Fruit fly (Drosophila melanogaster) whole organism, embryonic: ENCODE results near the gene srp.

ENCODE experiments used
- Abd-B ChIP-seq: fragments of 200-800 bp; sonication (Bioruptor generic); optimal IDR thresholded peaks from 2 replicates; lab custom pipeline; 2018; ENCODE audit warnings: missing biosample characterization, mild to moderate bottlenecking, missing genetic modification characterization, moderate library complexity
- Adf1 ChIP-seq: fragments of 200-800 bp; sonication (Bioruptor generic); IDR thresholded peaks from 2 replicates; pipeline ENCODE4 v1.3.6; 2022; ENCODE audit warnings: missing biosample characterization, missing genetic modification characterization
- Atf3 ChIP-seq: fragments of 200-800 bp; sonication (Bioruptor generic); optimal IDR thresholded peaks from 3 replicates; lab custom pipeline; 2016; ENCODE audit warnings: missing biosample characterization, missing genetic modification characterization
- CG10267 ChIP-seq: fragments of 200-800 bp; sonication (Bioruptor generic); optimal IDR thresholded peaks from 2 replicates; lab custom pipeline; 2018; ENCODE audit warnings: missing biosample characterization, mild to moderate bottlenecking, missing genetic modification characterization, moderate library complexity
- CG10979 ChIP-seq: fragments of 200-800 bp; sonication (Bioruptor generic); optimal IDR thresholded peaks from 2 replicates; lab custom pipeline; 2018; ENCODE audit warnings: missing biosample characterization, mild to moderate bottlenecking, missing genetic modification characterization, moderate library complexity
- CG12104 ChIP-seq: fragments of 200-800 bp; sonication (Bioruptor generic); optimal IDR thresholded peaks from 3 replicates; lab custom pipeline; 2016; ENCODE audit warnings: missing biosample characterization, missing genetic modification characterization
- CG15011 ChIP-seq: fragments of 200-800 bp; sonication (Bioruptor generic); optimal IDR thresholded peaks from 3 replicates; lab custom pipeline; 2018; ENCODE audit warnings: missing biosample characterization, mild to moderate bottlenecking, missing genetic modification characterization
- CG15696 ChIP-seq: fragments of 200-800 bp; sonication (Bioruptor generic); optimal IDR thresholded peaks from 2 replicates; lab custom pipeline; 2019; ENCODE audit warnings: missing biosample characterization, mild to moderate bottlenecking, missing genetic modification characterization, moderate library complexity
- CG17361 ChIP-seq: fragments of 200-800 bp; sonication (Bioruptor generic); IDR thresholded peaks from 3 replicates; pipeline ENCODE4 v1.3.6; 2022; ENCODE audit warnings: missing biosample characterization, missing genetic modification characterization
- CG18764 ChIP-seq: fragments of 200-800 bp; sonication (Bioruptor generic); optimal IDR thresholded peaks from 3 replicates; lab custom pipeline; 2016; ENCODE audit warnings: missing biosample characterization, missing genetic modification characterization
- CG2202 ChIP-seq: fragments of 200-800 bp; sonication (Bioruptor generic); optimal IDR thresholded peaks from 2 replicates; lab custom pipeline; 2018; ENCODE audit warnings: missing biosample characterization, mild to moderate bottlenecking, missing genetic modification characterization
- CG30403 ChIP-seq: fragments of 200-800 bp; sonication (Bioruptor generic); optimal IDR thresholded peaks from 3 replicates; lab custom pipeline; 2016; ENCODE audit warnings: missing biosample characterization, missing genetic modification characterization
- CG33557 ChIP-seq: fragments of 200-800 bp; sonication (Bioruptor generic); optimal IDR thresholded peaks from 2 replicates; lab custom pipeline; 2019; ENCODE audit warnings: missing biosample characterization, mild to moderate bottlenecking, missing genetic modification characterization, moderate library complexity
- CG4328 ChIP-seq: fragments of 200-800 bp; sonication (Bioruptor generic); optimal IDR thresholded peaks from 3 replicates; lab custom pipeline; 2017; ENCODE audit warnings: missing biosample characterization, missing genetic modification reagents, missing genetic modification characterization
- CG6689 ChIP-seq: fragments of 200-800 bp; sonication (Bioruptor generic); IDR thresholded peaks from 2 replicates; pipeline ENCODE4 v1.3.6; 2022; ENCODE audit warnings: missing biosample characterization, missing genetic modification characterization
- CG8765 ChIP-seq: fragments of 200-800 bp; sonication (Bioruptor generic); IDR thresholded peaks from 2 replicates; pipeline ENCODE4 v1.3.6; 2022; ENCODE audit warnings: missing biosample characterization, missing genetic modification characterization
- D19A ChIP-seq: fragments of 200-800 bp; optimal IDR thresholded peaks from 3 replicates; lab custom pipeline; 2019; ENCODE audit warnings: missing biosample characterization, mild to moderate bottlenecking, missing genetic modification characterization, moderate library complexity
- Dip2 ChIP-seq: fragments of 200-800 bp; sonication (Bioruptor generic); IDR thresholded peaks from 2 replicates; pipeline ENCODE4 v1.3.6; 2022; ENCODE audit warnings: missing biosample characterization, missing genetic modification characterization
- Dip3 ChIP-seq: fragments of 200-800 bp; sonication (Bioruptor generic); optimal IDR thresholded peaks from 3 replicates; lab custom pipeline; 2016; ENCODE audit warnings: missing biosample characterization, missing genetic modification characterization
- Jarid2 ChIP-seq: fragments of 200-800 bp; sonication (Bioruptor generic); optimal IDR thresholded peaks from 3 replicates; lab custom pipeline; 2017; ENCODE audit warnings: mild to moderate bottlenecking, missing biosample characterization, missing genetic modification reagents, missing genetic modification characterization
- Lim3 ChIP-seq: fragments of 200-800 bp; sonication (Bioruptor generic); IDR thresholded peaks from 2 replicates; pipeline ENCODE4 v1.3.6; 2022; ENCODE audit warnings: missing biosample characterization, missing genetic modification characterization
- Max ChIP-seq: fragments of 200-800 bp; sonication (Bioruptor generic); optimal IDR thresholded peaks from 2 replicates; lab custom pipeline; 2016; ENCODE audit warnings: missing biosample characterization, mild to moderate bottlenecking, missing genetic modification characterization
- Meics ChIP-seq: fragments of 200-800 bp; sonication (Bioruptor generic); optimal IDR thresholded peaks from 2 replicates; lab custom pipeline; 2017; ENCODE audit warnings: missing biosample characterization, mild to moderate bottlenecking, missing genetic modification characterization
- Mes4 ChIP-seq: fragments of 200-800 bp; sonication (Bioruptor generic); optimal IDR thresholded peaks from 2 replicates; lab custom pipeline; 2016; ENCODE audit warnings: missing biosample characterization, missing genetic modification characterization
- Rx ChIP-seq: fragments of 200-800 bp; sonication (Bioruptor generic); IDR thresholded peaks from 2 replicates; pipeline ENCODE4 v1.3.6; 2022; ENCODE audit warnings: missing biosample characterization, missing genetic modification characterization
- Sin3A ChIP-seq: fragments of >200 bp; optimal IDR thresholded peaks from 2 replicates; lab custom pipeline; 2018
- Sox100B ChIP-seq: fragments of 200-800 bp; sonication (Bioruptor generic); optimal IDR thresholded peaks from 3 replicates; lab custom pipeline; 2018; ENCODE audit warnings: missing biosample characterization, mild to moderate bottlenecking, missing genetic modification characterization
- Stat92E ChIP-seq, 3 experiments: fragments of >200 bp in 2 of 3; fragments of 200-800 bp in 1 of 3; sonication (Bioruptor generic) in 1 of 3; optimal IDR thresholded peaks; 2 replicates each; lab custom pipeline; 2017 to 2019; ENCODE audit warnings: missing biosample characterization in 3 of 3, missing genetic modification characterization in 3 of 3, mild to moderate bottlenecking in 1 of 3, moderate library complexity in 1 of 3
- ato ChIP-seq: fragments of 200-800 bp; sonication (Bioruptor generic); IDR thresholded peaks from 2 replicates; pipeline ENCODE4 v1.3.6; 2022; ENCODE audit warnings: missing biosample characterization, missing genetic modification characterization; ENCODE audit not compliant: partially characterized antibody
- br ChIP-seq: fragments of >200 bp; optimal IDR thresholded peaks from 2 replicates; lab custom pipeline; 2017
- bsh ChIP-seq, 2 experiments: fragments of 200-800 bp; sonication (Bioruptor generic); optimal IDR thresholded peaks; 2 replicates each; lab custom pipeline; 2017 to 2018; ENCODE audit warnings: mild to moderate bottlenecking in 2 of 2, missing biosample characterization in 2 of 2, missing genetic modification characterization in 2 of 2, moderate library complexity in 1 of 2
- dimm ChIP-seq: fragments of 200-800 bp; sonication (Bioruptor generic); IDR thresholded peaks from 2 replicates; pipeline ENCODE4 v1.3.6; 2022; ENCODE audit warnings: missing biosample characterization, missing genetic modification characterization
- fd3F ChIP-seq: fragments of 200-800 bp; sonication (Bioruptor generic); optimal IDR thresholded peaks from 2 replicates; lab custom pipeline; 2018; ENCODE audit warnings: missing biosample characterization, mild to moderate bottlenecking, missing genetic modification characterization, moderate library complexity
- ftz-f1 ChIP-seq: fragments of 200-800 bp; sonication (Bioruptor generic); optimal IDR thresholded peaks from 2 replicates; lab custom pipeline; 2016; ENCODE audit warnings: missing biosample characterization, missing genetic modification characterization
- hbn ChIP-seq: fragments of 200-800 bp; sonication (Bioruptor generic); IDR thresholded peaks from 2 replicates; pipeline ENCODE4 v1.3.6; 2022; ENCODE audit warnings: missing biosample characterization, missing genetic modification characterization; ENCODE audit not compliant: partially characterized antibody
- her ChIP-seq: fragments of 200-800 bp; sonication (Bioruptor generic); optimal IDR thresholded peaks from 2 replicates; lab custom pipeline; 2016; ENCODE audit warnings: missing biosample characterization, missing genetic modification characterization
- kah ChIP-seq: fragments of 200-800 bp; sonication (Bioruptor generic); optimal IDR thresholded peaks from 2 replicates; lab custom pipeline; 2018; ENCODE audit warnings: missing biosample characterization, mild to moderate bottlenecking, missing genetic modification characterization
- mam ChIP-seq: fragments of 200-800 bp; sonication (Bioruptor generic); optimal IDR thresholded peaks from 3 replicates; lab custom pipeline; 2016; ENCODE audit warnings: missing biosample characterization, missing genetic modification characterization
- nom ChIP-seq: fragments of 200-800 bp; sonication (Bioruptor generic); optimal IDR thresholded peaks from 2 replicates; lab custom pipeline; 2017; ENCODE audit warnings: missing biosample characterization, missing genetic modification characterization, mild to moderate bottlenecking, moderate library complexity, missing genetic modification reagents
- otp ChIP-seq: fragments of 200-800 bp; sonication (Bioruptor generic); IDR thresholded peaks from 3 replicates; pipeline ENCODE4, ENCODE4 v1.3.6; 2022; ENCODE audit warnings: missing biosample characterization, missing genetic modification characterization
- pb ChIP-seq: fragments of 200-800 bp; sonication (Bioruptor generic); optimal IDR thresholded peaks from 3 replicates; lab custom pipeline; 2016; ENCODE audit warnings: missing biosample characterization, missing genetic modification characterization
- pnt ChIP-seq: fragments of 200-800 bp; sonication (Bioruptor generic); optimal IDR thresholded peaks from 3 replicates; lab custom pipeline; 2016; ENCODE audit warnings: missing biosample characterization, missing genetic modification characterization
- repo ChIP-seq: fragments of 200-800 bp; sonication (Bioruptor generic); optimal IDR thresholded peaks from 2 replicates; lab custom pipeline; 2016; ENCODE audit warnings: missing biosample characterization, missing genetic modification characterization
- stc ChIP-seq: fragments of 200-800 bp; sonication (Bioruptor generic); IDR thresholded peaks from 2 replicates; pipeline ENCODE4 v1.3.6; 2022; ENCODE audit warnings: missing biosample characterization, missing genetic modification characterization
- sug ChIP-seq: fragments of 200-800 bp; optimal IDR thresholded peaks from 2 replicates; lab custom pipeline; 2019; ENCODE audit warnings: missing biosample characterization, mild to moderate bottlenecking, missing genetic modification characterization, moderate library complexity
- tll ChIP-seq, 2 experiments: fragments of 200-800 bp in 1 of 2; fragments of >200 bp in 1 of 2; sonication (Bioruptor generic) in 1 of 2; optimal IDR thresholded peaks; 2 replicates each; lab custom pipeline; 2017 to 2019; ENCODE audit warnings: missing biosample characterization in 2 of 2, missing genetic modification characterization in 2 of 2, mild to moderate bottlenecking in 1 of 2, moderate library complexity in 1 of 2
- tna ChIP-seq: fragments of 200-800 bp; sonication (Bioruptor generic); IDR thresholded peaks from 2 replicates; pipeline ENCODE4 v1.3.6; 2022; ENCODE audit warnings: missing biosample characterization, missing genetic modification characterization; ENCODE audit not compliant: partially characterized antibody
- vvl ChIP-seq: fragments of 200-800 bp; sonication (Bioruptor generic); IDR thresholded peaks from 2 replicates; pipeline ENCODE4 v1.3.6; 2022; ENCODE audit warnings: missing biosample characterization, missing genetic modification characterization
- wor ChIP-seq: fragments of 200-800 bp; sonication (Bioruptor generic); IDR thresholded peaks from 2 replicates; pipeline ENCODE4 v1.3.6; 2022; ENCODE audit warnings: missing biosample characterization, missing genetic modification characterization
- yki ChIP-seq: fragments of >200 bp; optimal IDR thresholded peaks from 3 replicates; lab custom pipeline; 2018

The srp gene

DNA sequence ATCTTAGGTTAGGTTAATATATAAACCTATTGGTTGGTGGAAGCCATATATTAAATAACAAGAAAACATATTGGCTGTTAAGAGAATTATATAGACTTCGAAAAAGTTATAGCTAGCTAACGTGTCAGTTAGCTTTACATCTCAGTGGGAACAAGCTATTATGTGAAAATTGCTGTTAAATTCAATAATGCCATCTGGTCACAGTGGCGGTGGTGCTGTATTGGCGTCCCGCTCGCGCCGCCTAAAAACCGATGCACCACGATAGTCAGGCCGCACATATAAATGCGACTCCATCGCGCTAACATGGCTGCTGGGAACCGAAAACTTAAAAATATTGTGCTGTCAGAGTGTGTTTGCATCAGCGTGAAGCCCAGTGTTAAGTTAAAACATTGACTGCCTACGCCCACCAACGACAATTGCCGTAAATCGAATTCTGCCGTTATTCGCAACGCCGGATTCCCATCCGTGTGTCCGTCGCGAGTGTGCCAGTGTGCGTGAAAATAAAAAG is 12.9 kb upstream of the srp start, which contains the start of gene Hel89B (continued):
- TF ChIP-seq CG12104 (no peak), kah (GFP tag; lab: Kevin White, UChicago) (no peak), pnt (GFP tag; lab: Kevin White, UChicago) (peak; percentile 57), Sox100B (GFP tag; lab: Kevin White, UChicago) (no peak), Atf3 (GFP tag; lab: Kevin White, UChicago) (peak; percentile 23), Mes4 (peak; percentile 46), tll (GFP tag; optimal IDR thresholded peaks at IDR 0.05; lab: Kevin White, UChicago) (peak in 1 of 2 experiments; percentile 10), hbn (GFP tag; lab: Robert Waterston, UW) (no peak)

DNA sequence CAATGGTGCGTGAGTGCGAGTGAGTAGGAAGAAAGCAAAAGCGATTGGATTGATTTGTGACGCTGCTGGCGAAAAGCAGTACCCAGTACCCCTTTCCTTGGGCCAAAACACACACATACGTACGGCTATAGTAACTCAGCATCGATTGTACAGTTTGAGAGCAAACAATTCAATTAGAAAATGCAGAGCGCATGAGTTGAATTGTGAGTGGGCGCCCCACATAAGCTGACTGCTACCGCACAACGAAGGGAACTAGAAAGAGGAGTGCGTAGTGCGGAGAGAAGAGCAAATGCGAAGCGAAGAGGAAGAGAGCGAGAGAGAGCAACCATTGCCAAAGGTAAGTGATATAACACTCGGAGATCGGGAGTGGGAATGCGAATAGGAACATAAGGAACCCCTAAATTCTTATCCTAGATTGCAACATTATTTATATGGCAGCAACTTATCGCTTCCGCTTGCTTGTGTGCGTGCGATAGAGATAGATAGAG is 12.4 kb upstream of the srp start:
- TF ChIP-seq Dip3 (GFP tag; lab: Kevin White, UChicago) = peak; percentile 69
- TF ChIP-seq pb = peak; percentile 52
- TF ChIP-seq stc = no peak
- peak; percentile 47 for TF ChIP-seq nom (GFP tag; lab: Kevin White, UChicago)
- no peak for TF ChIP-seq Lim3
- no peak for TF ChIP-seq br (lab: Kevin White, UChicago)
- no peak for TF ChIP-seq mam
- TF ChIP-seq CG15011 (GFP tag; lab: Kevin White, UChicago) = no peak
- TF ChIP-seq CG8765 (GFP tag; lab: Robert Waterston, UW) = no peak
- peak; percentile 39 for TF ChIP-seq repo (GFP tag; lab: Kevin White, UChicago)
- TF ChIP-seq Jarid2 (GFP tag; lab: Kevin White, UChicago) = no peak
- peak; percentile 49 for TF ChIP-seq sug (tag; lab: Kevin White, UChicago)
- TF ChIP-seq CG30403 (GFP tag; lab: Kevin White, UChicago) = no peak
- peak; percentile 43 for TF ChIP-seq Max (GFP tag; lab: Kevin White, UChicago)
- TF ChIP-seq Stat92E (GFP tag; optimal IDR thresholded peaks at IDR 0.05; lab: Kevin White, UChicago) = no peak
- TF ChIP-seq Rx = no peak
- no peak for TF ChIP-seq ato (GFP tag; lab: Robert Waterston, UW)
- no peak for TF ChIP-seq Meics (GFP tag; lab: Kevin White, UChicago)
- no peak for TF ChIP-seq CG2202
- peak; percentile 28 for TF ChIP-seq her (GFP tag; lab: Kevin White, UChicago)
- no peak for TF ChIP-seq dimm (GFP tag; lab: Robert Waterston, UW)
- TF ChIP-seq wor (GFP tag; lab: Robert Waterston, UW) = no peak
- no peak for TF ChIP-seq CG33557 (GFP tag; lab: Kevin White, UChicago)
- TF ChIP-seq fd3F (GFP tag; lab: Kevin White, UChicago) = no peak
- peak; percentile 84 for TF ChIP-seq yki
- no peak for TF ChIP-seq vvl (GFP tag; lab: Robert Waterston, UW)
- TF ChIP-seq CG17361 (GFP tag; lab: Robert Waterston, UW) = no peak
- TF ChIP-seq CG4328 (GFP tag; lab: Kevin White, UChicago) = peak; percentile 13
- TF ChIP-seq CG18764 (GFP tag; lab: Kevin White, UChicago) = no peak
- TF ChIP-seq Sin3A (lab: Kevin White, UChicago) = no peak
- TF ChIP-seq Dip2 (GFP tag; lab: Robert Waterston, UW) = no peak
- no peak for TF ChIP-seq tna (GFP tag; lab: Robert Waterston, UW)
- no peak for TF ChIP-seq Abd-B (GFP tag; lab: Kevin White, UChicago)
- no peak for TF ChIP-seq CG15696 (tag; lab: Kevin White, UChicago)
- no peak for TF ChIP-seq Adf1 (GFP tag; lab: Robert Waterston, UW)
- TF ChIP-seq bsh (GFP tag; optimal IDR thresholded peaks at IDR 0.05; lab: Kevin White, UChicago) = no peak
- TF ChIP-seq CG6689 = no peak
- no peak for TF ChIP-seq D19A
- TF ChIP-seq CG10979 (tag; lab: Kevin White, UChicago) = no peak
- TF ChIP-seq otp (GFP tag; lab: Robert Waterston, UW) = no peak
- no peak for TF ChIP-seq CG10267 (tag; lab: Kevin White, UChicago)
- TF ChIP-seq ftz-f1 = no peak
